Worm (Caenorhabditis elegans) whole organism, L1 larva: ENCODE measurements around the gene mltn-8.

ENCODE experiments used
- Y116A8C.19 ChIP-seq: sonication (generic microtip); optimal IDR thresholded peaks from 2 replicates; lab custom pipeline; 2016; ENCODE audit warnings: missing compliant biosample characterization, missing genetic modification characterization, borderline replicate concordance
- aha-1 ChIP-seq: fragments of 150-350 bp; optimal IDR thresholded peaks from 2 replicates; lab custom pipeline; 2014; ENCODE audit warnings: missing biosample characterization, missing genetic modification characterization
- aly-2 ChIP-seq: fragments of 150-350 bp; optimal IDR thresholded peaks from 2 replicates; lab custom pipeline; 2014; ENCODE audit warnings: missing biosample characterization, missing genetic modification characterization
- ama-1 ChIP-seq: fragments of 150-350 bp; optimal IDR thresholded peaks from 2 replicates; lab custom pipeline; 2014
- ceh-8 ChIP-seq: fragments of 200-800 bp; sonication (Bioruptor generic); optimal IDR thresholded peaks from 2 replicates; lab custom pipeline; 2018; ENCODE audit warnings: mild to moderate bottlenecking, missing genetic modification characterization, moderate library complexity, missing compliant biosample characterization
- ceh-82 ChIP-seq, 3 experiments: fragments of 150-350 bp in 1 of 3; sonication (generic microtip) in 2 of 3; optimal IDR thresholded peaks; 2 replicates each; lab custom pipeline; 2014 to 2017; ENCODE audit warnings: missing biosample characterization in 3 of 3, missing genetic modification characterization in 3 of 3
- ceh-90 ChIP-seq: sonication (generic microtip); optimal IDR thresholded peaks from 2 replicates; lab custom pipeline; 2016; ENCODE audit warnings: missing genetic modification characterization, missing compliant biosample characterization
- dpl-1 ChIP-seq, 3 experiments: fragments of 150-350 bp in 2 of 3; sonication (generic microtip) in 1 of 3; optimal IDR thresholded peaks; 2 replicates each; lab custom pipeline; 2014 to 2017; ENCODE audit warnings: missing biosample characterization in 3 of 3, missing genetic modification characterization in 3 of 3, missing genetic modification reagents in 3 of 3
- egl-13 ChIP-seq: sonication (generic microtip); optimal IDR thresholded peaks from 2 replicates; lab custom pipeline; 2016; ENCODE audit warnings: missing genotype, missing genetic modification reagents, missing genetic modification characterization, missing compliant biosample characterization
- elt-3 ChIP-seq, 6 experiments: fragments of 150-350 bp in 1 of 6; sonication (generic microtip); optimal IDR thresholded peaks; 2 replicates each; lab custom pipeline; 2017 to 2018; ENCODE audit warnings: missing biosample characterization in 6 of 6, missing genetic modification characterization in 6 of 6, inconsistent platforms in 1 of 6
- fkh-10 ChIP-seq: sonication (generic microtip); optimal IDR thresholded peaks from 2 replicates; lab custom pipeline; 2017; ENCODE audit warnings: missing biosample characterization, missing genetic modification reagents, missing genetic modification characterization
- fkh-4 ChIP-seq: sonication (generic microtip); optimal IDR thresholded peaks from 2 replicates; lab custom pipeline; 2016; ENCODE audit warnings: missing compliant biosample characterization, missing genetic modification characterization, borderline replicate concordance
- fos-1 ChIP-seq: fragments of 150-350 bp; optimal IDR thresholded peaks from 2 replicates; lab custom pipeline; 2014; ENCODE audit warnings: missing biosample characterization, missing genetic modification characterization
- isw-1 ChIP-seq: fragments of 200-800 bp; sonication (Bioruptor generic); IDR thresholded peaks from 2 replicates; pipeline ENCODE4 v1.3.6; 2022; ENCODE audit warnings: missing genetic modification characterization, missing compliant biosample characterization
- jun-1 ChIP-seq: fragments of 150-350 bp; optimal IDR thresholded peaks from 2 replicates; lab custom pipeline; 2014; ENCODE audit warnings: missing biosample characterization, missing genetic modification reagents, missing genetic modification characterization
- lin-13 ChIP-seq: fragments of 150-350 bp; optimal IDR thresholded peaks from 2 replicates; lab custom pipeline; 2014; ENCODE audit warnings: missing biosample characterization, missing genetic modification reagents, missing genetic modification characterization
- lin-14 ChIP-seq: fragments of 200-800 bp; sonication (Bioruptor generic); optimal IDR thresholded peaks from 2 replicates; lab custom pipeline; 2018; ENCODE audit warnings: mild to moderate bottlenecking, missing genetic modification characterization, moderate library complexity, missing compliant biosample characterization
- lin-15B ChIP-seq: fragments of 150-350 bp; sonication (generic microtip); optimal IDR thresholded peaks from 3 replicates; lab custom pipeline; 2014; ENCODE audit warnings: missing biosample characterization, missing genetic modification characterization
- lin-35 ChIP-seq, 2 experiments: fragments of 150-350 bp; optimal IDR thresholded peaks; 2 replicates each; lab custom pipeline; 2014; ENCODE audit warnings: missing biosample characterization in 2 of 2, missing genetic modification characterization in 2 of 2, missing genetic modification reagents in 2 of 2
- lin-39 ChIP-seq: fragments of 150-350 bp; optimal IDR thresholded peaks from 2 replicates; lab custom pipeline; 2014; ENCODE audit warnings: missing biosample characterization, missing genetic modification reagents, missing genetic modification characterization
- mep-1 ChIP-seq: fragments of 150-350 bp; optimal IDR thresholded peaks from 2 replicates; lab custom pipeline; 2014; ENCODE audit warnings: missing biosample characterization, missing genetic modification characterization
- nhr-11 ChIP-seq: fragments of 150-350 bp; optimal IDR thresholded peaks from 2 replicates; lab custom pipeline; 2014; ENCODE audit warnings: missing biosample characterization, missing genetic modification characterization
- nhr-12 ChIP-seq: sonication (generic microtip); optimal IDR thresholded peaks from 2 replicates; lab custom pipeline; 2017; ENCODE audit warnings: missing biosample characterization, missing genetic modification characterization
- nhr-19 ChIP-seq: fragments of 200-800 bp; sonication (Bioruptor generic); conservative IDR thresholded peaks from 2 replicates; pipeline ENCODE4 v1.3.6; 2022; ENCODE audit warnings: missing genetic modification characterization, missing compliant biosample characterization
- nhr-28 ChIP-seq: fragments of 150-350 bp; optimal IDR thresholded peaks from 2 replicates; lab custom pipeline; 2014; ENCODE audit warnings: missing biosample characterization, missing genetic modification characterization
- nhr-71 ChIP-seq: sonication (generic microtip); optimal IDR thresholded peaks from 2 replicates; lab custom pipeline; 2016; ENCODE audit warnings: mild to moderate bottlenecking, missing genetic modification characterization, moderate library complexity, missing compliant biosample characterization
- nhr-76 ChIP-seq: sonication (generic microtip); optimal IDR thresholded peaks from 2 replicates; lab custom pipeline; 2017; ENCODE audit warnings: missing biosample characterization, missing genetic modification characterization
- nhr-77 ChIP-seq: fragments of 150-350 bp; optimal IDR thresholded peaks from 2 replicates; lab custom pipeline; 2014; ENCODE audit warnings: missing biosample characterization, missing genetic modification characterization
- pax-3 ChIP-seq: fragments of 200-800 bp; sonication (Bioruptor generic); optimal IDR thresholded peaks from 2 replicates; lab custom pipeline; 2018; ENCODE audit warnings: mild to moderate bottlenecking, missing genetic modification characterization, moderate library complexity, missing compliant biosample characterization
- skn-1 ChIP-seq: fragments of 150-350 bp; optimal IDR thresholded peaks from 2 replicates; lab custom pipeline; 2014; ENCODE audit warnings: missing biosample characterization, missing genetic modification characterization
- snpc-4 ChIP-seq: fragments of 150-350 bp; optimal IDR thresholded peaks from 2 replicates; lab custom pipeline; 2014; ENCODE audit warnings: missing biosample characterization, missing genetic modification characterization
- snu-23 ChIP-seq: sonication (generic microtip); optimal IDR thresholded peaks from 2 replicates; lab custom pipeline; 2016; ENCODE audit warnings: missing genetic modification characterization, missing compliant biosample characterization
- sptf-1 ChIP-seq: fragments of 150-350 bp; optimal IDR thresholded peaks from 2 replicates; lab custom pipeline; 2014; ENCODE audit warnings: missing biosample characterization, missing genetic modification characterization
- tbx-2 ChIP-seq: sonication (generic microtip); optimal IDR thresholded peaks from 2 replicates; lab custom pipeline; 2016; ENCODE audit warnings: missing genetic modification characterization, missing compliant biosample characterization
- tlp-1 ChIP-seq: fragments of 150-350 bp; optimal IDR thresholded peaks from 2 replicates; lab custom pipeline; 2014; ENCODE audit warnings: missing biosample characterization, missing genetic modification characterization
- unc-130 ChIP-seq: fragments of 150-350 bp; optimal IDR thresholded peaks from 2 replicates; lab custom pipeline; 2017; ENCODE audit warnings: missing biosample characterization, missing genetic modification characterization, inconsistent platforms
- unc-30 ChIP-seq: sonication (generic microtip); optimal IDR thresholded peaks from 2 replicates; lab custom pipeline; 2017; ENCODE audit warnings: missing biosample characterization, missing genetic modification characterization
- unc-62 ChIP-seq: fragments of 150-350 bp; optimal IDR thresholded peaks from 2 replicates; lab custom pipeline; 2014; ENCODE audit warnings: missing biosample characterization, missing genetic modification reagents, missing genetic modification characterization
- unc-86 ChIP-seq: sonication (generic microtip); optimal IDR thresholded peaks from 2 replicates; lab custom pipeline; 2016; ENCODE audit warnings: missing genetic modification characterization, missing compliant biosample characterization
- xbp-1 ChIP-seq: sonication (generic microtip); optimal IDR thresholded peaks from 2 replicates; lab custom pipeline; 2016; ENCODE audit warnings: missing genetic modification characterization, missing compliant biosample characterization
- zag-1 ChIP-seq: fragments of 150-350 bp; optimal IDR thresholded peaks from 2 replicates; lab custom pipeline; 2014; ENCODE audit warnings: missing biosample characterization, missing genetic modification characterization
- ztf-11 ChIP-seq, 2 experiments: sonication (generic microtip); optimal IDR thresholded peaks; 2 replicates each; lab custom pipeline; 2016 to 2017; ENCODE audit warnings: missing genetic modification characterization in 2 of 2, missing biosample characterization in 1 of 2, missing compliant biosample characterization in 1 of 2

The mltn-8 gene

ce11 chrV:380186-380585 lies at the start of gene mltn-8:
Gene mltn-8 (minus strand): TSS chrV:380286.
- no peak for TF ChIP-seq ceh-90 (tag; lab: Kevin White, UChicago)
- no peak for TF ChIP-seq tlp-1
- TF ChIP-seq isw-1 = no peak
- TF ChIP-seq ztf-11 (tag; optimal IDR thresholded peaks at IDR 0.05; lab: Kevin White, UChicago) = no peak
- no peak for TF ChIP-seq unc-30
- no peak for TF ChIP-seq nhr-28 (tag; lab: Kevin White, UChicago)
- TF ChIP-seq ama-1 (lab: Kevin White, UChicago) = no peak
- TF ChIP-seq unc-130 (tag; lab: Kevin White, UChicago) = no peak
- no peak for TF ChIP-seq sptf-1 (tag; lab: Kevin White, UChicago)
- no peak for TF ChIP-seq nhr-12 (tag; lab: Kevin White, UChicago)
- no peak for TF ChIP-seq fos-1
- TF ChIP-seq nhr-11 (tag; lab: Kevin White, UChicago) = no peak
- no peak for TF ChIP-seq fkh-10 (GFP tag; lab: Kevin White, UChicago)
- TF ChIP-seq nhr-77 (tag; lab: Kevin White, UChicago) = no peak
- TF ChIP-seq tbx-2 = no peak
- no peak for TF ChIP-seq lin-13 (GFP tag; lab: Kevin White, UChicago)
- no peak for TF ChIP-seq mep-1
- TF ChIP-seq lin-35 (GFP tag; optimal IDR thresholded peaks at IDR 0.05; lab: Kevin White, UChicago) = no peak
- TF ChIP-seq elt-3 (tag; optimal IDR thresholded peaks at IDR 0.05; lab: Kevin White, UChicago) = no peak
- TF ChIP-seq zag-1 (tag; lab: Kevin White, UChicago) = no peak
- TF ChIP-seq, all 84 proteins: peak for 0

ce11 chrV:428844-429243 lies 48.8 kb upstream of the mltn-8 start, which contains the start of gene B0554.4:
Gene B0554.4 (plus strand): TSS chrV:429144.
- TF ChIP-seq snpc-4 (no peak), fos-1 (no peak), nhr-11 (tag; lab: Kevin White, UChicago) (no peak), aly-2 (tag; lab: Kevin White, UChicago) (no peak), nhr-19 (GFP tag; lab: Robert Waterston, UW) (no peak), lin-14 (GFP tag; lab: Kevin White, UChicago) (no peak), nhr-71 (tag; lab: Kevin White, UChicago) (no peak), jun-1 (tag; lab: Kevin White, UChicago) (no peak), nhr-28 (tag; lab: Kevin White, UChicago) (no peak)

- TF ChIP-seq aha-1 (tag; lab: Kevin White, UChicago) (no peak), unc-62 (GFP tag; lab: Kevin White, UChicago) (no peak), ceh-82 (tag; optimal IDR thresholded peaks at IDR 0.05; lab: Kevin White, UChicago) (no peak), lin-15B (tag; lab: Kevin White, UChicago) (no peak), zag-1 (tag; lab: Kevin White, UChicago) (no peak), elt-3 (tag; optimal IDR thresholded peaks at IDR 0.05; lab: Kevin White, UChicago) (no peak), unc-86 (tag; lab: Kevin White, UChicago) (no peak)
Measured at ce11 chrV:424140-424539, 44.1 kb upstream of the mltn-8 start, which contains the start of gene B0554.5. Gene B0554.5 (plus strand): TSS chrV:424440.

- no peak for TF ChIP-seq dpl-1 (GFP tag; optimal IDR thresholded peaks at IDR 0.05; lab: Kevin White, UChicago)
- no peak for TF ChIP-seq lin-15B (tag; lab: Kevin White, UChicago)
- TF ChIP-seq ceh-8 = no peak
- no peak for TF ChIP-seq nhr-76 (tag; lab: Kevin White, UChicago)
- no peak for TF ChIP-seq nhr-77 (tag; lab: Kevin White, UChicago)
- TF ChIP-seq fkh-4 = no peak
- no peak for TF ChIP-seq elt-3 (tag; optimal IDR thresholded peaks at IDR 0.05; lab: Kevin White, UChicago)
- no peak for TF ChIP-seq skn-1 (tag; lab: Kevin White, UChicago)
- no peak for TF ChIP-seq xbp-1
- no peak for TF ChIP-seq nhr-28 (tag; lab: Kevin White, UChicago)
- no peak for TF ChIP-seq fkh-10 (GFP tag; lab: Kevin White, UChicago)
- no peak for TF ChIP-seq nhr-12 (tag; lab: Kevin White, UChicago)
- TF ChIP-seq unc-30 = no peak
- TF ChIP-seq egl-13 (tag; lab: Kevin White, UChicago) = no peak
- no peak for TF ChIP-seq isw-1
- no peak for TF ChIP-seq lin-39 (tag; lab: Kevin White, UChicago)
- no peak for TF ChIP-seq lin-14 (GFP tag; lab: Kevin White, UChicago)
- TF ChIP-seq pax-3 (tag; lab: Kevin White, UChicago) = no peak
- no peak for TF ChIP-seq snu-23
- no peak for TF ChIP-seq Y116A8C.19 (tag; lab: Kevin White, UChicago)
Measured at ce11 chrV:422133-422532, 42.0 kb upstream of the mltn-8 start, which contains the start of gene dod-20. Gene dod-20 (plus strand): TSS chrV:422433.
